Fruit fly (Drosophila melanogaster): ENCODE data around the gene CG9135.
A peak's percentile ranks its signal among the peaks of the same experiment; 100 is the strongest.

The CG9135 gene

dm6 chr2L:6045484-6045883, 5.1 kb upstream of the CG9135 start:
- TF ChIP-seq CG42726 (GFP tag; IDR thresholded peaks at IDR 0.05; ENCODE audit: partially characterized antibody): 0 out of 2 replicates have a peak, but pooled peaks have one; percentile 20
- TF ChIP-seq odd (GFP tag; optimal IDR thresholded peaks at IDR 0.05): no peak
- no peak for TF ChIP-seq Kr (GFP tag; optimal IDR thresholded peaks at IDR 0.05)

dm6 chr2L:6045972-6046718, 4.5 kb upstream of the CG9135 start, which contains the start of gene Pfas:
Pfas (minus strand) TSS chr2L:6046050.
- TF ChIP-seq CG6272 (GFP tag; IDR thresholded peaks at IDR 0.05) (no peak), Lim3 (GFP tag; IDR thresholded peaks at IDR 0.05) (no peak), ranshi (GFP tag; IDR thresholded peaks at IDR 0.05) (peak; percentile 64), CG3065 (GFP tag; optimal IDR thresholded peaks at IDR 0.05) (no peak), odd (GFP tag; optimal IDR thresholded peaks at IDR 0.05) (no peak), CG2116 (GFP tag; optimal IDR thresholded peaks at IDR 0.05) (no peak), Usf (GFP tag; optimal IDR thresholded peaks at IDR 0.05) (no peak), Tbp (GFP tag; optimal IDR thresholded peaks at IDR 0.05) (no peak), Nf-YC (tag; optimal IDR thresholded peaks at IDR 0.05) (peak; percentile 76), Hsf (GFP tag; optimal IDR thresholded peaks at IDR 0.05) (peak; percentile 45), CG13296 (GFP tag; optimal IDR thresholded peaks at IDR 0.05) (peak; percentile 26), nerfin-1 (tag; optimal IDR thresholded peaks at IDR 0.05) (peak; percentile 22), tll (GFP tag; optimal IDR thresholded peaks at IDR 0.05) (no peak), pb (GFP tag; optimal IDR thresholded peaks at IDR 0.05) (peak; percentile 38), CG3726 (GFP tag; IDR thresholded peaks at IDR 0.05) (peak; percentile 41; the same call in 1 of the 3 replicates), nau (GFP tag; optimal IDR thresholded peaks at IDR 0.05) (no peak), CG7987 (GFP tag; optimal IDR thresholded peaks at IDR 0.05) (peak; percentile 74), crc (GFP tag; optimal IDR thresholded peaks at IDR 0.05) (peak; percentile 34), CG8478 (optimal IDR thresholded peaks at IDR 0.05) (no peak), Fer1 (GFP tag; optimal IDR thresholded peaks at IDR 0.05) (peak; percentile 72), BtbVII (GFP tag; optimal IDR thresholded peaks at IDR 0.05) (no peak), CG11247 (GFP tag; IDR thresholded peaks at IDR 0.05) (no peak), pnt (GFP tag; optimal IDR thresholded peaks at IDR 0.05) (peak; percentile 3), gcm (GFP tag; optimal IDR thresholded peaks at IDR 0.05) (no peak), CG10543 (GFP tag; optimal IDR thresholded peaks at IDR 0.05) (peak; percentile 60), tio (GFP tag; optimal IDR thresholded peaks at IDR 0.05) (no peak), ftz-f1 (GFP tag; optimal IDR thresholded peaks at IDR 0.05) (peak; percentile 65), Dek (tag; optimal IDR thresholded peaks at IDR 0.05) (peak; percentile 73), mld (GFP tag; IDR thresholded peaks at IDR 0.05; ENCODE audit: partially characterized antibody) (no peak), Dll (GFP tag; IDR thresholded peaks at IDR 0.05; ENCODE audit: partially characterized antibody) (no peak), CG13775 (GFP tag; optimal IDR thresholded peaks at IDR 0.05) (no peak), CG13123 (GFP tag; optimal IDR thresholded peaks at IDR 0.05) (no peak), hbn (GFP tag; IDR thresholded peaks at IDR 0.05; ENCODE audit: partially characterized antibody) (no peak), CG12155 (GFP tag; optimal IDR thresholded peaks at IDR 0.05) (peak; percentile 52), CG17829 (tag; optimal IDR thresholded peaks at IDR 0.05) (peak; percentile 19), CG18476 (GFP tag; optimal IDR thresholded peaks at IDR 0.05) (no peak), Fer3 (tag; optimal IDR thresholded peaks at IDR 0.05) (peak; percentile 53), CG3847 (GFP tag; IDR thresholded peaks at IDR 0.05) (peak; percentile 63), Dbx (GFP tag; IDR thresholded peaks at IDR 0.05) (0 out of 3 replicates have a peak, but pooled peaks have one; percentile 5), maf-S (GFP tag; optimal IDR thresholded peaks at IDR 0.05) (peak; percentile 27), CG2678 (tag; optimal IDR thresholded peaks at IDR 0.05) (peak; percentile 80), CG6683 (GFP tag; optimal IDR thresholded peaks at IDR 0.05) (peak; percentile 55), CG7839 (tag; optimal IDR thresholded peaks at IDR 0.05) (peak; percentile 55), CG4282 (GFP tag; optimal IDR thresholded peaks at IDR 0.05) (peak; percentile 27), CG43689 (GFP tag; IDR thresholded peaks at IDR 0.05) (no peak)
